Fruit fly (Drosophila melanogaster) whole organism, embryonic: ENCODE data around the gene CG8112.

Source experiments
- BEAF-32 ChIP-seq: fragments of 200-800 bp; sonication (Bioruptor generic); optimal IDR thresholded peaks from 3 replicates; lab custom pipeline; 2017; ENCODE audit warnings: missing biosample characterization, missing genetic modification characterization, mild to moderate bottlenecking, moderate library complexity, missing genetic modification reagents
- BtbVII ChIP-seq: fragments of 200-800 bp; sonication (Bioruptor generic); optimal IDR thresholded peaks from 3 replicates; lab custom pipeline; 2017; ENCODE audit warnings: missing biosample characterization, mild to moderate bottlenecking, missing genetic modification characterization
- CG10959 ChIP-seq: fragments of 200-800 bp; sonication (Bioruptor generic); IDR thresholded peaks from 2 replicates; pipeline ENCODE4 v1.3.6; 2022; ENCODE audit warnings: missing biosample characterization, missing genetic modification characterization
- CG10979 ChIP-seq: fragments of 200-800 bp; sonication (Bioruptor generic); optimal IDR thresholded peaks from 2 replicates; lab custom pipeline; 2018; ENCODE audit warnings: missing biosample characterization, mild to moderate bottlenecking, missing genetic modification characterization, moderate library complexity
- CG11695 ChIP-seq: fragments of 200-800 bp; sonication (Bioruptor generic); IDR thresholded peaks from 3 replicates; pipeline ENCODE4 v1.3.6; 2022; ENCODE audit warnings: missing biosample characterization, missing genetic modification characterization
- CG12299 ChIP-seq: fragments of 200-800 bp; sonication (Bioruptor generic); optimal IDR thresholded peaks from 2 replicates; lab custom pipeline; 2018; ENCODE audit warnings: missing biosample characterization, mild to moderate bottlenecking, missing genetic modification characterization
- CG12391 ChIP-seq: fragments of 200-800 bp; sonication (Bioruptor generic); optimal IDR thresholded peaks from 3 replicates; lab custom pipeline; 2018; ENCODE audit warnings: missing biosample characterization, mild to moderate bottlenecking, missing genetic modification characterization, moderate library complexity
- CG13287 ChIP-seq: fragments of 200-800 bp; sonication (Bioruptor generic); IDR thresholded peaks from 2 replicates; pipeline ENCODE4 v1.3.6; 2022; ENCODE audit warnings: missing biosample characterization, missing genetic modification characterization; ENCODE audit not compliant: partially characterized antibody
- CG13296 ChIP-seq: fragments of 200-800 bp; sonication (Bioruptor generic); optimal IDR thresholded peaks from 3 replicates; lab custom pipeline; 2018; ENCODE audit warnings: missing biosample characterization, mild to moderate bottlenecking, missing genetic modification characterization
- CG13424 ChIP-seq: fragments of 200-800 bp; sonication (Bioruptor generic); optimal IDR thresholded peaks from 2 replicates; lab custom pipeline; 2019; ENCODE audit warnings: missing biosample characterization, mild to moderate bottlenecking, missing genetic modification characterization, moderate library complexity
- CG15269 ChIP-seq: fragments of 200-800 bp; sonication (Bioruptor generic); optimal IDR thresholded peaks from 2 replicates; lab custom pipeline; 2018; ENCODE audit warnings: missing biosample characterization, mild to moderate bottlenecking, missing genetic modification characterization, moderate library complexity
- CG1529 ChIP-seq: fragments of 200-800 bp; sonication (Bioruptor generic); optimal IDR thresholded peaks from 3 replicates; lab custom pipeline; 2018; ENCODE audit warnings: missing biosample characterization, missing genetic modification characterization
- CG16815 ChIP-seq: fragments of 200-800 bp; sonication (Bioruptor generic); optimal IDR thresholded peaks from 3 replicates; lab custom pipeline; 2017; ENCODE audit warnings: missing biosample characterization, mild to moderate bottlenecking, missing genetic modification characterization
- CG18011 ChIP-seq: fragments of 200-800 bp; sonication (Bioruptor generic); optimal IDR thresholded peaks from 2 replicates; lab custom pipeline; 2017; ENCODE audit warnings: missing biosample characterization, missing genetic modification characterization, mild to moderate bottlenecking, moderate library complexity, missing genotype
- CG18476 ChIP-seq: fragments of 200-800 bp; sonication (Bioruptor generic); optimal IDR thresholded peaks from 2 replicates; lab custom pipeline; 2016; ENCODE audit warnings: missing biosample characterization, mild to moderate bottlenecking, missing genetic modification characterization
- CG18764 ChIP-seq: fragments of 200-800 bp; sonication (Bioruptor generic); optimal IDR thresholded peaks from 3 replicates; lab custom pipeline; 2016; ENCODE audit warnings: missing biosample characterization, missing genetic modification characterization
- CG2678 ChIP-seq: fragments of 200-800 bp; sonication (Bioruptor generic); optimal IDR thresholded peaks from 3 replicates; lab custom pipeline; 2019; ENCODE audit warnings: missing biosample characterization, mild to moderate bottlenecking, missing genetic modification characterization, moderate library complexity
- CG31441 ChIP-seq: fragments of 200-800 bp; sonication (Bioruptor generic); IDR thresholded peaks from 2 replicates; pipeline ENCODE4 v1.3.6; 2022; ENCODE audit warnings: missing biosample characterization, missing genetic modification characterization
- CG33557 ChIP-seq: fragments of 200-800 bp; sonication (Bioruptor generic); optimal IDR thresholded peaks from 2 replicates; lab custom pipeline; 2019; ENCODE audit warnings: missing biosample characterization, mild to moderate bottlenecking, missing genetic modification characterization, moderate library complexity
- CG7839 ChIP-seq: fragments of 200-800 bp; sonication (Bioruptor generic); optimal IDR thresholded peaks from 3 replicates; lab custom pipeline; 2018; ENCODE audit warnings: missing biosample characterization, mild to moderate bottlenecking, missing genetic modification characterization, moderate library complexity
- CG9609 ChIP-seq: fragments of 200-800 bp; sonication (Bioruptor generic); optimal IDR thresholded peaks from 3 replicates; lab custom pipeline; 2016; ENCODE audit warnings: missing biosample characterization, missing genetic modification characterization
- CG9797 ChIP-seq: fragments of 200-800 bp; sonication (Bioruptor generic); optimal IDR thresholded peaks from 3 replicates; lab custom pipeline; 2018; ENCODE audit warnings: missing biosample characterization, mild to moderate bottlenecking, missing genetic modification characterization
- CG9817 ChIP-seq: fragments of 200-800 bp; sonication (Bioruptor generic); optimal IDR thresholded peaks from 2 replicates; lab custom pipeline; 2018; ENCODE audit warnings: missing biosample characterization, mild to moderate bottlenecking, missing genetic modification characterization, moderate library complexity
- Camta ChIP-seq: fragments of 200-800 bp; sonication (Bioruptor generic); optimal IDR thresholded peaks from 2 replicates; lab custom pipeline; 2016; ENCODE audit warnings: missing biosample characterization, missing genetic modification characterization
- CoRest ChIP-seq: fragments of 200-800 bp; sonication (Bioruptor generic); optimal IDR thresholded peaks from 3 replicates; lab custom pipeline; 2018; ENCODE audit warnings: missing biosample characterization, mild to moderate bottlenecking, missing genetic modification characterization, moderate library complexity
- Dek ChIP-seq: fragments of 200-800 bp; sonication (Bioruptor generic); optimal IDR thresholded peaks from 3 replicates; lab custom pipeline; 2019; ENCODE audit warnings: missing biosample characterization, mild to moderate bottlenecking, missing genetic modification characterization, moderate library complexity
- Doc3 ChIP-seq: fragments of 200-800 bp; sonication (Bioruptor generic); IDR thresholded peaks from 3 replicates; pipeline ENCODE4 v1.3.6; 2022; ENCODE audit warnings: missing biosample characterization, missing genetic modification characterization; ENCODE audit not compliant: partially characterized antibody
- E2f1 ChIP-seq: fragments of 200-800 bp; sonication (Bioruptor generic); IDR thresholded peaks from 2 replicates; pipeline ENCODE4 v1.3.6; 2022; ENCODE audit warnings: missing biosample characterization, missing genetic modification characterization
- E2f2 ChIP-seq: fragments of 200-800 bp; sonication (Bioruptor generic); IDR thresholded peaks from 2 replicates; pipeline ENCODE4 v1.3.6; 2022; ENCODE audit warnings: missing biosample characterization, missing genetic modification characterization
- Eip74EF ChIP-seq, 2 experiments: fragments of 200-800 bp in 1 of 2; fragments of >200 bp in 1 of 2; sonication (Bioruptor generic) in 1 of 2; optimal IDR thresholded peaks; 2 replicates each; lab custom pipeline; 2017 to 2019; ENCODE audit warnings: missing biosample characterization in 2 of 2, missing genetic modification characterization in 2 of 2, mild to moderate bottlenecking in 1 of 2, moderate library complexity in 1 of 2
- Hr78 ChIP-seq, 2 experiments: fragments of 200-800 bp in 1 of 2; fragments of >200 bp in 1 of 2; sonication (Bioruptor generic) in 1 of 2; optimal IDR thresholded peaks; 2 replicates each; lab custom pipeline; 2017 to 2019; ENCODE audit warnings: missing biosample characterization in 2 of 2, missing genetic modification characterization in 2 of 2, mild to moderate bottlenecking in 1 of 2, moderate library complexity in 1 of 2
- Kr ChIP-seq: fragments of 200-800 bp; sonication (Bioruptor generic); optimal IDR thresholded peaks from 2 replicates; lab custom pipeline; 2017; ENCODE audit warnings: missing biosample characterization, mild to moderate bottlenecking, missing genetic modification characterization
- NC2β ChIP-seq: fragments of 200-800 bp; sonication (Bioruptor generic); optimal IDR thresholded peaks from 2 replicates; lab custom pipeline; 2016; ENCODE audit warnings: missing biosample characterization, missing genetic modification characterization
- Neu2 ChIP-seq: fragments of 200-800 bp; sonication (Bioruptor generic); optimal IDR thresholded peaks from 3 replicates; lab custom pipeline; 2016; ENCODE audit warnings: missing biosample characterization, missing genetic modification characterization, borderline replicate concordance
- NfI ChIP-seq: fragments of 200-800 bp; sonication (Bioruptor generic); optimal IDR thresholded peaks from 3 replicates; lab custom pipeline; 2018; ENCODE audit warnings: missing biosample characterization, mild to moderate bottlenecking, missing genetic modification characterization, moderate library complexity
- Poxn ChIP-seq: fragments of 200-800 bp; sonication (Bioruptor generic); IDR thresholded peaks from 2 replicates; pipeline ENCODE4 v1.3.6; 2022; ENCODE audit warnings: missing biosample characterization, missing genetic modification characterization
- ato ChIP-seq: fragments of 200-800 bp; sonication (Bioruptor generic); IDR thresholded peaks from 2 replicates; pipeline ENCODE4 v1.3.6; 2022; ENCODE audit warnings: missing biosample characterization, missing genetic modification characterization; ENCODE audit not compliant: partially characterized antibody
- az2 ChIP-seq: fragments of 200-800 bp; sonication (Bioruptor generic); optimal IDR thresholded peaks from 3 replicates; lab custom pipeline; 2016; ENCODE audit warnings: missing biosample characterization, missing genetic modification characterization
- caup ChIP-seq: fragments of 200-800 bp; sonication (Bioruptor generic); optimal IDR thresholded peaks from 3 replicates; lab custom pipeline; 2017; ENCODE audit warnings: missing biosample characterization, mild to moderate bottlenecking, missing genetic modification characterization, moderate library complexity; ENCODE audit not compliant: severe bottlenecking
- dati ChIP-seq: fragments of 200-800 bp; sonication (Bioruptor generic); IDR thresholded peaks from 2 replicates; pipeline ENCODE4 v1.3.6; 2022; ENCODE audit warnings: missing biosample characterization, missing genetic modification characterization
- grau ChIP-seq: fragments of 200-800 bp; optimal IDR thresholded peaks from 3 replicates; lab custom pipeline; 2019; ENCODE audit warnings: missing biosample characterization, mild to moderate bottlenecking, missing genetic modification characterization, moderate library complexity
- lilli ChIP-seq: fragments of 200-800 bp; sonication (Bioruptor generic); optimal IDR thresholded peaks from 3 replicates; lab custom pipeline; 2016; ENCODE audit warnings: missing biosample characterization, missing genetic modification characterization
- odd ChIP-seq: fragments of 200-800 bp; sonication (Bioruptor generic); optimal IDR thresholded peaks from 2 replicates; lab custom pipeline; 2017; ENCODE audit warnings: missing biosample characterization, mild to moderate bottlenecking, missing genetic modification characterization
- repo ChIP-seq: fragments of 200-800 bp; sonication (Bioruptor generic); optimal IDR thresholded peaks from 2 replicates; lab custom pipeline; 2016; ENCODE audit warnings: missing biosample characterization, missing genetic modification characterization
- shn ChIP-seq: fragments of 200-800 bp; sonication (Bioruptor generic); optimal IDR thresholded peaks from 3 replicates; lab custom pipeline; 2016; ENCODE audit warnings: missing biosample characterization, missing genetic modification characterization
- sob ChIP-seq: fragments of 200-800 bp; sonication (Bioruptor generic); IDR thresholded peaks from 2 replicates; pipeline ENCODE4 v1.3.6; 2022; ENCODE audit warnings: missing biosample characterization, missing genetic modification characterization
- trem ChIP-seq: fragments of 200-800 bp; optimal IDR thresholded peaks from 3 replicates; lab custom pipeline; 2019; ENCODE audit warnings: missing biosample characterization, mild to moderate bottlenecking, missing genetic modification characterization, moderate library complexity
- trh ChIP-seq: fragments of 200-800 bp; sonication (Bioruptor generic); optimal IDR thresholded peaks from 2 replicates; lab custom pipeline; 2016; ENCODE audit warnings: missing biosample characterization, missing genetic modification characterization
- wor ChIP-seq: fragments of 200-800 bp; sonication (Bioruptor generic); IDR thresholded peaks from 2 replicates; pipeline ENCODE4 v1.3.6; 2022; ENCODE audit warnings: missing biosample characterization, missing genetic modification characterization

CG8112 gene

DNA sequence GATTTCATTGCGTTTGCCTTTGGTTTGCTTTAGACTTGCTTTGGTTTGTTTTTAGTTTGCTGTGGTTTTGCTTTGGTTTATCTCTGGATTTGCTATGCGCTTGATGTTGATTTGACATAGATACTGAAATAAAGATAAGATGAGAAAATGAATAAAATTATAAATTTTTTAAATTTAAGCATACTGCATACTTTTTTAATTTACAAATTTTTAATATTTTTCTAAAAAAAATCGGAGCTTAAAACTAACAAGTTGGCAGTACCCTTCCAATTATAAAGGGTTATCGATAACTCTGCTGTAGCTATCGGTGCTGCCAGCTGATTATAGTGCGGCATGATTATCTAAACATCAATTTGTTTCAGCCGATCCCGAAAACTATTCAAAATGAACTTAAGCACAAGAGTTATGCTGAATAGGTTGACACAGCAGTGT lies 38.9 kb upstream of the CG8112 start, which contains the start of gene mRpL19 (continued):
- TF ChIP-seq CG18011 (GFP tag; lab: Kevin White, UChicago) (no peak), CG13424 (tag; lab: Kevin White, UChicago) (peak; percentile 71), lilli (GFP tag; lab: Kevin White, UChicago) (peak; percentile 45), E2f2 (peak; percentile 50), CG18476 (GFP tag; lab: Kevin White, UChicago) (peak; percentile 17), CG10979 (peak; percentile 50), CG18764 (GFP tag; lab: Kevin White, UChicago) (peak; percentile 20), Dek (tag; lab: Kevin White, UChicago) (peak; percentile 50), odd (peak; percentile 8), Kr (peak; percentile 45), CoRest (tag; lab: Kevin White, UChicago) (peak; percentile 64), BEAF-32 (peak; percentile 54), CG1529 (GFP tag; lab: Kevin White, UChicago) (no peak), sob (GFP tag; lab: Robert Waterston, UW) (no peak), CG9797 (peak; percentile 26), az2 (peak; percentile 9), CG7839 (tag; lab: Kevin White, UChicago) (peak; percentile 42), grau (tag; lab: Kevin White, UChicago) (peak; percentile 57), ato (peak; percentile 53; the same call in 1 of the 2 replicates), CG10959 (no peak), Doc3 (peak; percentile 39; the same call in 2 of the 3 replicates), CG9817 (tag; lab: Kevin White, UChicago) (peak; percentile 31), Neu2 (GFP tag; lab: Kevin White, UChicago) (no peak), Camta (GFP tag; lab: Kevin White, UChicago) (no peak), trem (tag; lab: Kevin White, UChicago) (peak; percentile 100), trh (GFP tag; lab: Kevin White, UChicago) (no peak), BtbVII (GFP tag; lab: Kevin White, UChicago) (no peak), wor (GFP tag; lab: Robert Waterston, UW) (no peak), Eip74EF (GFP tag; optimal IDR thresholded peaks at IDR 0.05; lab: Kevin White, UChicago) (peak in 1 of 2 experiments; percentile 25), CG15269 (tag; lab: Kevin White, UChicago) (peak; percentile 62), NfI (peak; percentile 44), shn (GFP tag; lab: Kevin White, UChicago) (no peak), CG16815 (GFP tag; lab: Kevin White, UChicago) (no peak), NC2β (no peak), CG31441 (GFP tag; lab: Robert Waterston, UW) (peak; percentile 72), caup (GFP tag; lab: Kevin White, UChicago) (peak; percentile 0), dati (no peak), CG12391 (peak; percentile 78), CG9609 (GFP tag; lab: Kevin White, UChicago) (no peak), CG11695 (peak; percentile 34; the same call in 1 of the 3 replicates), CG2678 (peak; percentile 63), CG13287 (peak; percentile 80), E2f1 (GFP tag; lab: Robert Waterston, UW) (no peak), repo (GFP tag; lab: Kevin White, UChicago) (no peak), Poxn (GFP tag; lab: Robert Waterston, UW) (no peak), Hr78 (GFP tag; optimal IDR thresholded peaks at IDR 0.05; lab: Kevin White, UChicago) (no peak), CG33557 (GFP tag; lab: Kevin White, UChicago) (peak; percentile 39), CG13296 (GFP tag; lab: Kevin White, UChicago) (peak; percentile 69), CG12299 (peak; percentile 58)
